Fruit fly (Drosophila melanogaster) whole organism, embryonic: ENCODE data around the gene CG10584.

Experiments used
- CG8478 ChIP-seq: fragments of >200 bp; optimal IDR thresholded peaks from 2 replicates; lab custom pipeline; 2018
- oc ChIP-seq: fragments of 200-800 bp; sonication (Bioruptor generic); optimal IDR thresholded peaks from 2 replicates; lab custom pipeline; 2018; ENCODE audit warnings: missing biosample characterization, mild to moderate bottlenecking, missing genetic modification characterization, moderate library complexity

dm6 chr3L:21024965-21025833 lies 6.0 kb downstream of the CG10584 start:
- TF ChIP-seq oc (no peak), CG8478 (no peak)
